Fruit fly (Drosophila melanogaster) whole organism, pupa: Measurements from ENCODE around the gene CG17572.

Experiments
- CG10348 ChIP-seq: fragments of 200-800 bp; sonication (Bioruptor generic); IDR thresholded peaks from 2 replicates; pipeline ENCODE4 v1.3.6; 2022; ENCODE audit warnings: missing biosample characterization, missing genetic modification characterization
- CG14655 ChIP-seq: fragments of 200-800 bp; sonication (Bioruptor generic); optimal IDR thresholded peaks from 3 replicates; lab custom pipeline; 2017; ENCODE audit warnings: mild to moderate bottlenecking, missing biosample characterization, missing genetic modification reagents, missing genetic modification characterization
- CG15710 ChIP-seq: fragments of 200-800 bp; sonication (Bioruptor generic); optimal IDR thresholded peaks from 2 replicates; lab custom pipeline; 2018; ENCODE audit warnings: missing biosample characterization, mild to moderate bottlenecking, missing genetic modification characterization, moderate library complexity
- CG17806 ChIP-seq: fragments of 200-800 bp; sonication (Bioruptor generic); optimal IDR thresholded peaks from 2 replicates; lab custom pipeline; 2018; ENCODE audit warnings: missing biosample characterization, mild to moderate bottlenecking, missing genetic modification characterization, moderate library complexity
- CG32121 ChIP-seq: fragments of 200-800 bp; sonication (Bioruptor generic); IDR thresholded peaks from 2 replicates; pipeline ENCODE4 v1.3.6; 2022; ENCODE audit warnings: missing biosample characterization, missing genetic modification characterization
- CG34367 ChIP-seq: fragments of 200-800 bp; sonication (Bioruptor generic); optimal IDR thresholded peaks from 2 replicates; lab custom pipeline; 2018; ENCODE audit warnings: missing biosample characterization, mild to moderate bottlenecking, missing genetic modification characterization
- CG8159 ChIP-seq: fragments of 200-800 bp; sonication (Bioruptor generic); optimal IDR thresholded peaks from 3 replicates; lab custom pipeline; 2018; ENCODE audit warnings: missing biosample characterization, mild to moderate bottlenecking, missing genetic modification characterization, moderate library complexity
- CG8301 ChIP-seq: fragments of 200-800 bp; sonication (Bioruptor generic); optimal IDR thresholded peaks from 2 replicates; lab custom pipeline; 2018; ENCODE audit warnings: missing biosample characterization, mild to moderate bottlenecking, missing genetic modification characterization
- CG9948 ChIP-seq: fragments of 200-800 bp; sonication (Bioruptor generic); optimal IDR thresholded peaks from 2 replicates; lab custom pipeline; 2018; ENCODE audit warnings: missing biosample characterization, mild to moderate bottlenecking, missing genetic modification characterization, moderate library complexity
- EcR ChIP-seq: fragments of 200-800 bp; sonication (Bioruptor generic); optimal IDR thresholded peaks from 3 replicates; lab custom pipeline; 2019; ENCODE audit warnings: missing biosample characterization, missing genetic modification characterization, mild to moderate bottlenecking, moderate library complexity, missing genetic modification reagents
- Ets98B ChIP-seq: fragments of 200-800 bp; sonication (Bioruptor generic); IDR thresholded peaks from 2 replicates; pipeline ENCODE4 v1.3.6; 2022; ENCODE audit warnings: missing biosample characterization, missing genetic modification characterization
- Pif1A ChIP-seq: fragments of 200-800 bp; sonication (Bioruptor generic); optimal IDR thresholded peaks from 3 replicates; lab custom pipeline; 2016; ENCODE audit warnings: missing biosample characterization, missing genetic modification characterization
- fd96Ca ChIP-seq: fragments of 200-800 bp; sonication (Bioruptor generic); IDR thresholded peaks from 3 replicates; pipeline ENCODE4 v1.3.6; 2022; ENCODE audit warnings: missing biosample characterization, missing genetic modification characterization

dm6 chr2L:19120196-19120950 lies 46.4 kb upstream of the CG17572 start, which contains the start of gene Ddc:
- TF ChIP-seq fd96Ca (GFP tag; lab: Robert Waterston, UW) (no peak), CG9948 (tag; lab: Kevin White, UChicago) (no peak), CG15710 (tag; lab: Kevin White, UChicago) (no peak), CG34367 (no peak), CG8159 (tag; lab: Kevin White, UChicago) (no peak), CG8301 (tag; lab: Kevin White, UChicago) (no peak), CG14655 (no peak), CG32121 (no peak), CG17806 (no peak), EcR (GFP tag; lab: Kevin White, UChicago) (no peak), Pif1A (no peak), CG10348 (no peak), Ets98B (GFP tag; lab: Robert Waterston, UW) (no peak)
